Worm (Caenorhabditis elegans): ENCODE results near the gene tac-1.
"Not testable (repeated sequence)": the region's sequence is repeated elsewhere in the genome, so short reads cannot be mapped to it uniquely, and the experiment has no call there.

ce11 chrII:14802527-14802926 lies 48.9 kb upstream of the tac-1 start:
- TF ChIP-seq aly-1 (tag; optimal IDR thresholded peaks at IDR 0.05); hmg-4 (GFP tag; optimal IDR thresholded peaks at IDR 0.05): not testable (repeated sequence)
- TF ChIP-seq pes-1 (GFP tag; IDR thresholded peaks at IDR 0.05) (peak; percentile 72), flt-1 (GFP tag; IDR thresholded peaks at IDR 0.05) (0 out of 2 replicates have a peak, but pooled peaks have one; percentile 16)

Data from whole organism, early embryonic.